Fruit fly (Drosophila melanogaster) whole organism, adult: ENCODE data around the gene CG10116.

Experiments
- CG14711 ChIP-seq: fragments of 200-800 bp; sonication (Bioruptor generic); optimal IDR thresholded peaks from 2 replicates; lab custom pipeline; 2018; ENCODE audit warnings: missing biosample characterization, mild to moderate bottlenecking, missing genetic modification characterization, moderate library complexity
- CG33017 ChIP-seq: fragments of 200-800 bp; sonication (Bioruptor generic); optimal IDR thresholded peaks from 2 replicates; lab custom pipeline; 2018; ENCODE audit warnings: missing biosample characterization, mild to moderate bottlenecking, missing genetic modification characterization, moderate library complexity
- CG7045 ChIP-seq: fragments of 200-800 bp; sonication (Bioruptor generic); optimal IDR thresholded peaks from 2 replicates; lab custom pipeline; 2017; ENCODE audit warnings: missing biosample characterization, mild to moderate bottlenecking, missing genetic modification characterization
- Crg-1 ChIP-seq: fragments of 200-800 bp; sonication (Bioruptor generic); optimal IDR thresholded peaks from 2 replicates; lab custom pipeline; 2016; ENCODE audit warnings: missing biosample characterization, missing genetic modification characterization
- bab1 ChIP-seq: fragments of 200-800 bp; sonication (Bioruptor generic); optimal IDR thresholded peaks from 3 replicates; lab custom pipeline; 2019; ENCODE audit warnings: missing biosample characterization, mild to moderate bottlenecking, missing genetic modification characterization, moderate library complexity
- kay ChIP-seq: fragments of 200-800 bp; sonication (Bioruptor generic); peaks from one replicate; lab custom pipeline; 2016; ENCODE audit warnings: missing biosample characterization, missing genetic modification characterization, borderline replicate concordance
- tj ChIP-seq: fragments of 200-800 bp; sonication (Bioruptor generic); optimal IDR thresholded peaks from 3 replicates; lab custom pipeline; 2017; ENCODE audit warnings: missing biosample characterization, mild to moderate bottlenecking, missing genetic modification characterization, moderate library complexity
- toe ChIP-seq: fragments of 200-800 bp; sonication (Bioruptor generic); optimal IDR thresholded peaks from 2 replicates; lab custom pipeline; 2016; ENCODE audit warnings: missing biosample characterization, missing genetic modification characterization

dm6 chr3L:13432791-13433190, 24.2 kb downstream of the CG10116 start:
- TF ChIP-seq Crg-1 (GFP tag; lab: Kevin White, UChicago) (no peak), CG14711 (no peak), kay (GFP tag; lab: Kevin White, UChicago) (no peak), CG33017 (tag; lab: Kevin White, UChicago) (no peak), tj (GFP tag; lab: Kevin White, UChicago) (no peak), bab1 (GFP tag; lab: Kevin White, UChicago) (no peak), toe (GFP tag; lab: Kevin White, UChicago) (no peak), CG7045 (GFP tag; lab: Kevin White, UChicago) (no peak)
